Worm (Caenorhabditis elegans): Measurements from ENCODE around the gene R102.3.

- TF ChIP-seq cog-1 (tag; optimal IDR thresholded peaks at IDR 0.05) (no peak), flt-1 (GFP tag; IDR thresholded peaks at IDR 0.05) (no peak), tab-1 (GFP tag; IDR thresholded peaks at IDR 0.05) (no peak)
Observed at ce11 chrIV:10737011-10737553, 47.8 kb downstream of the R102.3 start, which contains the start of gene grl-21.

Data from whole organism, midembryonic.